Worm (Caenorhabditis elegans): ENCODE measurements around the gene C13A10.2.

- no peak for TF ChIP-seq ceh-13 (GFP tag; optimal IDR thresholded peaks at IDR 0.05)
- TF ChIP-seq scrt-1 (GFP tag; IDR thresholded peaks at IDR 0.05) = no peak
- no peak for TF ChIP-seq ceh-36 (tag; optimal IDR thresholded peaks at IDR 0.05)
- no peak for TF ChIP-seq tbx-37 (GFP tag; conservative IDR thresholded peaks at IDR 0.05)
- no peak for TF ChIP-seq pes-1 (GFP tag; IDR thresholded peaks at IDR 0.05)
- no peak for TF ChIP-seq ama-1 (optimal IDR thresholded peaks at IDR 0.05)
- TF ChIP-seq hmg-4 (GFP tag; optimal IDR thresholded peaks at IDR 0.05) = no peak
- TF ChIP-seq hmbx-1 (tag; optimal IDR thresholded peaks at IDR 0.05) = no peak
Observed at ce11 chrII:1362423-1362822, 4.6 kb upstream of the C13A10.2 start.

All from whole organism, early embryonic.